Worm (Caenorhabditis elegans): ENCODE measurements around the gene F53E4.2.
"Not testable (repeated sequence)": the region's sequence is repeated elsewhere in the genome, so short reads cannot be mapped to it uniquely, and the experiment has no call there.

ce11 chrV:15647536-15648085, 6.6 kb upstream of the F53E4.2 start, which contains the start of the genes C55A1.7 and C55A1.6:
- TF ChIP-seq unc-120 (tag; optimal IDR thresholded peaks at IDR 0.05; ENCODE audit: poor library complexity, severe bottlenecking); unc-62 (GFP tag; optimal IDR thresholded peaks at IDR 0.05); elt-1 (tag; optimal IDR thresholded peaks at IDR 0.05; ENCODE audit: borderline replicate concordance, insufficient read depth); ztf-11 (tag; optimal IDR thresholded peaks at IDR 0.05); nhr-28 (tag; optimal IDR thresholded peaks at IDR 0.05); elt-3 (tag; optimal IDR thresholded peaks at IDR 0.05): not testable (repeated sequence)
